Worm (Caenorhabditis elegans) whole organism, late embryonic: Measurements from ENCODE around the gene AH6.17.

Source experiments
- C08G9.2 ChIP-seq: sonication (generic microtip); optimal IDR thresholded peaks from 2 replicates; lab custom pipeline; 2016; ENCODE audit warnings: mild to moderate bottlenecking, missing genetic modification characterization, moderate library complexity, missing compliant biosample characterization
- C38D4.7 ChIP-seq: fragments of 200-800 bp; sonication (Bioruptor generic); optimal IDR thresholded peaks from 2 replicates; lab custom pipeline; 2018; ENCODE audit warnings: mild to moderate bottlenecking, missing genetic modification characterization, moderate library complexity, missing compliant biosample characterization
- K02D7.2 ChIP-seq: sonication (generic microtip); optimal IDR thresholded peaks from 2 replicates; lab custom pipeline; 2017; ENCODE audit warnings: mild to moderate bottlenecking, missing genetic modification characterization, missing compliant biosample characterization
- ahr-1 ChIP-seq: sonication (generic microtip); optimal IDR thresholded peaks from 2 replicates; lab custom pipeline; 2016; ENCODE audit warnings: missing genetic modification characterization, missing compliant biosample characterization
- ama-1 ChIP-seq: fragments of 150-350 bp; optimal IDR thresholded peaks from 2 replicates; lab custom pipeline; 2014
- ceh-2 ChIP-seq: sonication (generic microtip); optimal IDR thresholded peaks from 2 replicates; lab custom pipeline; 2016; ENCODE audit warnings: missing genotype, missing genetic modification characterization, missing compliant biosample characterization
- ceh-22 ChIP-seq: sonication (generic microtip); optimal IDR thresholded peaks from 2 replicates; lab custom pipeline; 2017; ENCODE audit warnings: missing biosample characterization, missing genetic modification characterization
- ceh-30 ChIP-seq: fragments of 150-350 bp; optimal IDR thresholded peaks from 2 replicates; lab custom pipeline; 2014; ENCODE audit warnings: missing biosample characterization, missing genetic modification characterization
- ceh-31 ChIP-seq: sonication (generic microtip); optimal IDR thresholded peaks from 2 replicates; lab custom pipeline; 2016; ENCODE audit warnings: missing genetic modification characterization, missing compliant biosample characterization
- ceh-6 ChIP-seq: fragments of 200-800 bp; sonication (Bioruptor generic); optimal IDR thresholded peaks from 2 replicates; lab custom pipeline; 2018; ENCODE audit warnings: mild to moderate bottlenecking, missing genetic modification characterization, missing compliant biosample characterization
- ceh-9 ChIP-seq: sonication (generic microtip); optimal IDR thresholded peaks from 2 replicates; lab custom pipeline; 2016; ENCODE audit warnings: mild to moderate bottlenecking, missing genetic modification characterization, inconsistent platforms, missing compliant biosample characterization
- che-1 ChIP-seq: sonication (generic microtip); optimal IDR thresholded peaks from 2 replicates; lab custom pipeline; 2016; ENCODE audit warnings: mild to moderate bottlenecking, missing genetic modification characterization, missing compliant biosample characterization
- dmd-4 ChIP-seq: sonication (generic microtip); optimal IDR thresholded peaks from 2 replicates; lab custom pipeline; 2016; ENCODE audit warnings: borderline replicate concordance, missing genetic modification characterization, missing compliant biosample characterization
- elt-2 ChIP-seq: sonication (generic microtip); optimal IDR thresholded peaks from 2 replicates; lab custom pipeline; 2016; ENCODE audit warnings: missing genetic modification reagents, missing genetic modification characterization, missing compliant biosample characterization
- elt-4 ChIP-seq: sonication (generic microtip); optimal IDR thresholded peaks from 2 replicates; lab custom pipeline; 2016; ENCODE audit warnings: missing genetic modification characterization, missing compliant biosample characterization
- eyg-1 ChIP-seq: sonication (generic microtip); optimal IDR thresholded peaks from 2 replicates; lab custom pipeline; 2016; ENCODE audit warnings: missing genotype, missing genetic modification characterization, missing compliant biosample characterization
- fax-1 ChIP-seq: sonication (generic microtip); optimal IDR thresholded peaks from 2 replicates; lab custom pipeline; 2016; ENCODE audit warnings: missing genotype, missing genetic modification characterization, missing compliant biosample characterization
- fkh-6 ChIP-seq: sonication (generic microtip); optimal IDR thresholded peaks from 2 replicates; lab custom pipeline; 2016; ENCODE audit warnings: missing genetic modification characterization, missing compliant biosample characterization
- hlh-15 ChIP-seq: sonication (generic microtip); optimal IDR thresholded peaks from 2 replicates; lab custom pipeline; 2016; ENCODE audit warnings: missing genetic modification characterization, missing compliant biosample characterization
- hlh-30 ChIP-seq: sonication (generic microtip); optimal IDR thresholded peaks from 2 replicates; lab custom pipeline; 2017; ENCODE audit warnings: antibody characterized with exemption, missing genetic modification characterization, missing compliant biosample characterization; ENCODE audit not compliant: insufficient read depth
- hlh-8 ChIP-seq: sonication (generic microtip); optimal IDR thresholded peaks from 2 replicates; lab custom pipeline; 2016; ENCODE audit warnings: missing genotype, missing genetic modification characterization, missing compliant biosample characterization
- nhr-11 ChIP-seq: fragments of 150-350 bp; optimal IDR thresholded peaks from 2 replicates; lab custom pipeline; 2014; ENCODE audit warnings: missing biosample characterization, missing genetic modification characterization
- npax-4 ChIP-seq: sonication (generic microtip); optimal IDR thresholded peaks from 2 replicates; lab custom pipeline; 2016; ENCODE audit warnings: missing genetic modification characterization, missing compliant biosample characterization
- pat-9 ChIP-seq: fragments of 200-800 bp; sonication (Bioruptor generic); optimal IDR thresholded peaks from 2 replicates; lab custom pipeline; 2018; ENCODE audit warnings: mild to moderate bottlenecking, missing genetic modification characterization, moderate library complexity, missing compliant biosample characterization
- pha-2 ChIP-seq: sonication (generic microtip); optimal IDR thresholded peaks from 2 replicates; lab custom pipeline; 2017; ENCODE audit warnings: mild to moderate bottlenecking, missing genetic modification characterization, missing compliant biosample characterization
- pha-4 ChIP-seq: fragments of 150-350 bp; optimal IDR thresholded peaks from 2 replicates; lab custom pipeline; 2018; ENCODE audit warnings: missing biosample characterization, missing genetic modification reagents, missing genetic modification characterization
- pqm-1 ChIP-seq: sonication (generic microtip); optimal IDR thresholded peaks from 2 replicates; lab custom pipeline; 2016; ENCODE audit warnings: missing genetic modification characterization, missing compliant biosample characterization
- pros-1 ChIP-seq: fragments of 150-350 bp; optimal IDR thresholded peaks from 2 replicates; lab custom pipeline; 2014; ENCODE audit warnings: missing biosample characterization, missing genetic modification reagents, missing genetic modification characterization
- rnt-1 ChIP-seq: sonication (generic microtip); optimal IDR thresholded peaks from 2 replicates; lab custom pipeline; 2016; ENCODE audit warnings: missing genetic modification characterization, missing compliant biosample characterization
- sdc-2 ChIP-seq: sonication (generic microtip); optimal IDR thresholded peaks from 2 replicates; lab custom pipeline; 2016; ENCODE audit warnings: missing genotype, missing genetic modification characterization, missing compliant biosample characterization
- sox-2 ChIP-seq: fragments of 200-800 bp; sonication (Bioruptor generic); IDR thresholded peaks from 2 replicates; pipeline ENCODE4 v1.3.6; 2022; ENCODE audit warnings: missing genetic modification reagents, missing genetic modification characterization, missing compliant biosample characterization
- sox-4 ChIP-seq: sonication (generic microtip); optimal IDR thresholded peaks from 2 replicates; lab custom pipeline; 2017; ENCODE audit warnings: mild to moderate bottlenecking, missing genetic modification characterization, inconsistent platforms, missing compliant biosample characterization
- tbx-2 ChIP-seq: sonication (generic microtip); optimal IDR thresholded peaks from 2 replicates; lab custom pipeline; 2016; ENCODE audit warnings: missing genetic modification characterization, missing compliant biosample characterization
- ttx-3 ChIP-seq: sonication (generic microtip); optimal IDR thresholded peaks from 2 replicates; lab custom pipeline; 2016; ENCODE audit warnings: missing genetic modification reagents, missing genetic modification characterization, missing compliant biosample characterization
- ztf-16 ChIP-seq: sonication (generic microtip); optimal IDR thresholded peaks from 2 replicates; lab custom pipeline; 2017; ENCODE audit warnings: missing genetic modification characterization, missing compliant biosample characterization

Gene AH6.17

DNA sequence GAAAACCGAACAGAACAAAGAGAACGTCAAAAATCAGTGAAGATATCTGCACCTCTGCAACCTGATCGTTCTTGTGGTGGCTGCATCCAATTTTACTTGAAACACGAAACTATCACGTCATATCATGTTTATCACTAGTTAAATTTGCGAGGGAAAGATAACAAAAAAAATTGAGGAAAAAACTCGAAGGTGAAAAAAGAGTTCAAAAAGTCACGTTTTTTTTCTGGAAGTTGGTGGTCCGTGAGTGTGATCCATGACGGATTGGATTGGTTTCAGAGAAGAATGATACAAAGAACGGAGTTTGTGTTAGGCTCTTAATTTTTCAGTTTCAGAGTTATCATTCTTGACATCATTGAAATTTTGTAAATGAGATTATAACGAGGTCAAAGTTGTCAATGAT, 40.4 kb upstream of the AH6.17 start:
- TF ChIP-seq hlh-8 (tag; lab: Kevin White, UChicago) (no peak), pat-9 (no peak), pros-1 (tag; lab: Kevin White, UChicago) (no peak), elt-4 (tag; lab: Kevin White, UChicago) (no peak), ama-1 (lab: Kevin White, UChicago) (no peak), hlh-30 (no peak), ceh-2 (tag; lab: Kevin White, UChicago) (no peak), che-1 (tag; lab: Kevin White, UChicago) (no peak), ceh-6 (GFP tag; lab: Kevin White, UChicago) (no peak), pqm-1 (tag; lab: Kevin White, UChicago) (no peak), ahr-1 (tag; lab: Kevin White, UChicago) (no peak)

DNA sequence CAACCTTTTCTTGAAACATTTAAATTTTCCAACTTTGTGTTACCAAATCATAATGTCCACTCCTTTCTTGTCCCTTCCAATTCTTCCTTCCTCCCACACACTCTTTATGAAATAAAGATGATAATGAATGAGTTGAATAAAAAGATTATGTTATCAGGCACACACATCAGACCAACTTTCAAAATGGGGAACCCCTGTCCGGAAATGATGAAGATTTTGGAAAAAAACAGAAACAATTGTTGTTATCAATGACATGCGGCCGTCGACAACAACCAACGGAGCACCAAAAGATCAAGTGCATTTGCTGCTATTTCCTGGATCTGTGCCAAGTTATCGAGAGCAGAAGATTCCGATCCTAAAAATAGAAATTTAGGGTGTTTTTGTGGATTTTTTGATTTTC, 39.6 kb upstream of the AH6.17 start:
- no peak for TF ChIP-seq K02D7.2
- TF ChIP-seq ceh-9 (tag; lab: Kevin White, UChicago): no peak
- peak; percentile 28 for TF ChIP-seq elt-2 (tag; lab: Kevin White, UChicago)
- TF ChIP-seq ztf-16 (tag; lab: Kevin White, UChicago): no peak
- no peak for TF ChIP-seq nhr-11 (tag; lab: Kevin White, UChicago)
- no peak for TF ChIP-seq fkh-6 (tag; lab: Kevin White, UChicago)
- no peak for TF ChIP-seq sox-4 (tag; lab: Kevin White, UChicago)
- TF ChIP-seq pros-1 (tag; lab: Kevin White, UChicago): no peak

DNA sequence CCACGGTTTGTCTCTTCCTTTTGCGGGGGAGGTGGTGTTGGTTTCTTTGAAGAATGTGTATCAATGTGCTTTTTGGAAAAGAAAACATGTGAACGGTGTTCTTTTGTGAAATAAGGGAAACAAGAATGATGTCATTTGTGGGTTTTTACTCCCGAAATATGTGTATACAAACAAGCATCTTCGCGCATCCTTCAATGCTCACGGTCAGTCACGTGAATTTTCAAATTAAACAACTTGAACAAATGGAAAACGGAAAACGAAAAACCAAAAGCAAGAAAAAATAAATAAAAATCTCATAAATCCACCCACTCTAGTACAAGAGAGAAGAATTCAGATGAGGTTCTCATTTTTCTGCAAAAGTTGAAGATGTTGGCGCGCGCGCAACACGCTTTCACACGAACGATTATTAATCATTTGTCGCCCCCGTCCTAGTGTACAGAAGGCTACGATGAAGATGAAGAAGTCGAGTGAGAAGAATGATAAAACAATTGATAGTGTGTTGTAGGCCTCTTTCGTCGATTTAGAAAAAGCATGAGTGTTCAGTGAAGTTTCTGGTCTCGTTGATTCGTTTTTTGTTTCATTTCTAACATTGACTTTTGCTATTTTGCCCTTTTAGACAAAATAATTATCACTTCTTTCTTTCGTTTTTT, 37.8 kb upstream of the AH6.17 start:
- TF ChIP-seq C08G9.2 (tag; lab: Kevin White, UChicago) (no peak), ceh-30 (no peak), tbx-2 (tag; lab: Kevin White, UChicago) (no peak), K02D7.2 (no peak), C38D4.7 (GFP tag; lab: Kevin White, UChicago) (no peak), rnt-1 (tag; lab: Kevin White, UChicago) (no peak), fkh-6 (tag; lab: Kevin White, UChicago) (no peak), sox-2 (GFP tag; lab: Robert Waterston, UW) (no peak), ceh-22 (tag; lab: Kevin White, UChicago) (no peak), hlh-15 (tag; lab: Kevin White, UChicago) (no peak), ttx-3 (tag; lab: Kevin White, UChicago) (no peak), fax-1 (no peak), npax-4 (tag; lab: Kevin White, UChicago) (no peak), pha-2 (tag; lab: Kevin White, UChicago) (no peak), pha-4 (tag; lab: Kevin White, UChicago) (no peak), hlh-30 (no peak), sdc-2 (tag; lab: Kevin White, UChicago) (no peak), pat-9 (no peak), eyg-1 (tag; lab: Kevin White, UChicago) (no peak)

DNA sequence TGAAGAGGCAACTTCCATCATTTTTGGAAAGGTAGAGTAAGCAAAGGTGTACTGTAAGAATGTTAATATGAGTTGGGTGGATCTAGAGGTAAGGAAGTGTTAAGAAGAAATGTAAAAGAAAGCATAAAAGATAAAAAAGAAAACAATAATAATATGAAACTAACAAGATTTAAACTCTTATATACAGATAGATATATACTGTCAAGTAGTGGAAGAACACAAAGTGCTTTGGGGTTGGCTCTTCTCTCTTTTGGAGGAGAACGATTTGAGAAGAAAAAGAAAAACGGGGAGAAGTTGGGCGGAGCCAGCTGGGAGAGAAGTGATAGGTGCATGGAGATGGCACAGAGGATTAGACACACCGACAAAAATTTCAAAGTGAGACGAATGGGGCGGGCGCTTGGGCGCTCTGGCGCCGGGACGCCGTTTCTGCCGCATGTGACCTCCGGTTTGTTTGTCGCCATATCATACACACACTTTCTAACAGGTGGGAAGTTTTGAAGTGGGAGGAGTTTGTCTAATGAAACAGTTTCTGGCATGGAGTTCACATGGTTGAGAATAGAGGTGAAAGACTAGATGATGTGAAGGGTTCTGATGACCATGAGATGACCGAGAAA, 35.5 kb upstream of the AH6.17 start, which contains the start of gene T19H5.4:
T19H5.4 (minus strand) TSS at position 51 of the 614 bp plus-strand sequence.
- no peak for TF ChIP-seq dmd-4 (tag; lab: Kevin White, UChicago)
- TF ChIP-seq ceh-31 (tag; lab: Kevin White, UChicago): peak; percentile 23
- TF ChIP-seq, all 69 proteins: peak for 1
